Worm (Caenorhabditis elegans): ENCODE measurements around the gene Y37E11AL.1.
A peak's percentile ranks its signal among the peaks of the same experiment; 100 is the strongest.

Gene Y37E11AL.1

ce11 chrIV:3665089-3665488 lies 44.2 kb upstream of the Y37E11AL.1 start:
- no peak for TF ChIP-seq hmg-11 (tag; optimal IDR thresholded peaks at IDR 0.05)

ce11 chrIV:3666543-3666942 lies 42.8 kb upstream of the Y37E11AL.1 start:
- TF ChIP-seq elt-1 (tag; optimal IDR thresholded peaks at IDR 0.05) (no peak), nhr-43 (tag; optimal IDR thresholded peaks at IDR 0.05; ENCODE audit: poor library complexity, severe bottlenecking) (no peak), ceh-28 (tag; optimal IDR thresholded peaks at IDR 0.05) (no peak), hmg-11 (tag; optimal IDR thresholded peaks at IDR 0.05) (no peak), sea-2 (GFP tag; optimal IDR thresholded peaks at IDR 0.05) (no peak), nhr-12 (tag; optimal IDR thresholded peaks at IDR 0.05) (no peak), ceh-16 (tag; optimal IDR thresholded peaks at IDR 0.05) (no peak), nhr-76 (tag; optimal IDR thresholded peaks at IDR 0.05) (no peak), ZK546.5 (tag; optimal IDR thresholded peaks at IDR 0.05) (no peak), nhr-25 (tag; optimal IDR thresholded peaks at IDR 0.05) (no peak), unc-62 (GFP tag; optimal IDR thresholded peaks at IDR 0.05) (no peak), nhr-77 (tag; optimal IDR thresholded peaks at IDR 0.05) (no peak), pqm-1 (tag; optimal IDR thresholded peaks at IDR 0.05) (no peak)

ce11 chrIV:3667796-3668195 lies 41.5 kb upstream of the Y37E11AL.1 start:
- TF ChIP-seq fkh-10 (GFP tag; optimal IDR thresholded peaks at IDR 0.05) (peak; percentile 29), eor-1 (tag; optimal IDR thresholded peaks at IDR 0.05) (no peak)

ce11 chrIV:3668603-3669002 lies 40.7 kb upstream of the Y37E11AL.1 start, which contains the start of gene fmil-1:
fmil-1 (minus strand) TSS chrIV:3668703.
- TF ChIP-seq nhr-237 (tag; optimal IDR thresholded peaks at IDR 0.05) (no peak), ztf-4 (tag; optimal IDR thresholded peaks at IDR 0.05) (no peak), jun-1 (tag; optimal IDR thresholded peaks at IDR 0.05) (no peak), nhr-67 (tag; optimal IDR thresholded peaks at IDR 0.05) (no peak), lin-15B (tag; optimal IDR thresholded peaks at IDR 0.05) (no peak), snpc-4 (tag; optimal IDR thresholded peaks at IDR 0.05) (no peak), skn-1 (tag; optimal IDR thresholded peaks at IDR 0.05) (no peak), hmg-11 (tag; optimal IDR thresholded peaks at IDR 0.05) (no peak), nhr-25 (tag; optimal IDR thresholded peaks at IDR 0.05) (no peak), ceh-28 (tag; optimal IDR thresholded peaks at IDR 0.05) (no peak), unc-62 (GFP tag; optimal IDR thresholded peaks at IDR 0.05) (no peak), ama-1 (optimal IDR thresholded peaks at IDR 0.05) (no peak), fos-1 (tag; optimal IDR thresholded peaks at IDR 0.05) (no peak), unc-39 (tag; optimal IDR thresholded peaks at IDR 0.05) (no peak), nhr-43 (tag; optimal IDR thresholded peaks at IDR 0.05; ENCODE audit: poor library complexity, severe bottlenecking) (no peak)

DNA sequence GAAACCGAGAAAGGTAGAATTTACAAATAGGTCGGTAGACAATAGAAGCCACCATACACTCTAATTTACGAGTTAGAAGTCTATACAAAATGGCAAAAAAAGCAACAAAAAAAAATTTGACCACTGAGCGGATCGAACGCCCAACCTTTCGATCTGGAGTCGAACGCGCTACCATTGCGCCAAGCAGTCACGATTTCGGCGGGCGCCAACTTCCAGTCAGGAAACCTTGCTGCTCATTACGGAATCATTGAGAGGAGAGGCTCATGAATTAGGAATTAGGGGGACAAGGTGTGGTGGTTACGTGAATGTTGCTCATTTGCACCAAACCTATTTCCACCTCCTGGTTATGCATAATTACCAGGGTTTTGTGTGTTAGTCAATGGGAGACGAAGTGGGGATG lies 27.5 kb upstream of the Y37E11AL.1 start:
- TF ChIP-seq pha-4 (tag; optimal IDR thresholded peaks at IDR 0.05), result no peak
- no peak for TF ChIP-seq ama-1 (optimal IDR thresholded peaks at IDR 0.05)

- TF ChIP-seq zag-1 (tag; optimal IDR thresholded peaks at IDR 0.05), result no peak
- no peak for TF ChIP-seq tbx-2 (tag; optimal IDR thresholded peaks at IDR 0.05)
- no peak for TF ChIP-seq nhr-67 (tag; optimal IDR thresholded peaks at IDR 0.05)
- no peak for TF ChIP-seq ZK546.5 (tag; optimal IDR thresholded peaks at IDR 0.05)
- no peak for TF ChIP-seq mdl-1 (tag; optimal IDR thresholded peaks at IDR 0.05)
- no peak for TF ChIP-seq egl-27 (tag; optimal IDR thresholded peaks at IDR 0.05)
- no peak for TF ChIP-seq lin-39 (tag; optimal IDR thresholded peaks at IDR 0.05)
- no peak for TF ChIP-seq fos-1 (tag; optimal IDR thresholded peaks at IDR 0.05)
- TF ChIP-seq nfya-1 (tag; optimal IDR thresholded peaks at IDR 0.05; ENCODE audit: insufficient read depth), result no peak
- TF ChIP-seq elt-1 (tag; optimal IDR thresholded peaks at IDR 0.05), result no peak
Observed at ce11 chrIV:3686260-3686659, 23.0 kb upstream of the Y37E11AL.1 start.

DNA sequence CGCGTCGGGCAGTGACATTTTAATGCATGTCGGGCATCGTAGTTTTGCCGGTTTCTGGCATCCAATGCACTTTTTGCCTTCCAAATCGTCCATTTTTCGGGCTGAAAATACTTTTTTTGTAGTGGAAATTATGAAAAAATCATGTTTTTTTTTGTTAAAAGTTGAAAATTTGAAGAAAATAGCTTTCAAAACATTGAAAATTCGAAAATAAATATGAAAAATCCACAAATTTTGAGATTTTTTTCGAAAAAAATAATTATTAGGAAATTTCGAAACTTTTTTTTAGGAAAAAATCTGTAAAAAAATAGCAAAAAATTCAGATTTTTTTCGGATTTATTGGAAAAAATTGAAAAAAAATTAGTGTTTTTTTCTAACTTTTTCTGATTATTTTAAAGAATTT lies 22.5 kb upstream of the Y37E11AL.1 start, which contains the start of gene map-1:
TSS of gene map-1 (minus strand) at position 101 of the 400 bp plus-strand sequence.
- TF ChIP-seq nhr-76 (tag; optimal IDR thresholded peaks at IDR 0.05) (no peak), eor-1 (tag; optimal IDR thresholded peaks at IDR 0.05) (no peak), elt-3 (tag; optimal IDR thresholded peaks at IDR 0.05) (no peak), elt-1 (tag; optimal IDR thresholded peaks at IDR 0.05) (no peak), nfya-1 (tag; optimal IDR thresholded peaks at IDR 0.05; ENCODE audit: insufficient read depth) (no peak), nhr-67 (tag; optimal IDR thresholded peaks at IDR 0.05) (no peak), tbx-2 (tag; optimal IDR thresholded peaks at IDR 0.05) (no peak), ceh-28 (tag; optimal IDR thresholded peaks at IDR 0.05) (no peak), skn-1 (tag; optimal IDR thresholded peaks at IDR 0.05) (no peak), ztf-11 (tag; optimal IDR thresholded peaks at IDR 0.05) (no peak), egl-5 (tag; optimal IDR thresholded peaks at IDR 0.05) (no peak), fkh-10 (GFP tag; optimal IDR thresholded peaks at IDR 0.05) (no peak), fos-1 (tag; optimal IDR thresholded peaks at IDR 0.05) (no peak), ceh-16 (tag; optimal IDR thresholded peaks at IDR 0.05) (no peak), pqm-1 (tag; optimal IDR thresholded peaks at IDR 0.05) (no peak)

Measured in whole organism, L3 larva.